Fruit fly (Drosophila melanogaster) S2 (cell line): ENCODE data around the gene CG32237.

ENCODE experiments used
- CG8478 ChIP-seq: fragments of >200 bp; optimal IDR thresholded peaks from 2 replicates; lab custom pipeline; 2018
- CTCF ChIP-seq, 2 experiments: fragments of >200 bp; optimal IDR thresholded peaks; 2 replicates each; lab custom pipeline; 2018

DNA sequence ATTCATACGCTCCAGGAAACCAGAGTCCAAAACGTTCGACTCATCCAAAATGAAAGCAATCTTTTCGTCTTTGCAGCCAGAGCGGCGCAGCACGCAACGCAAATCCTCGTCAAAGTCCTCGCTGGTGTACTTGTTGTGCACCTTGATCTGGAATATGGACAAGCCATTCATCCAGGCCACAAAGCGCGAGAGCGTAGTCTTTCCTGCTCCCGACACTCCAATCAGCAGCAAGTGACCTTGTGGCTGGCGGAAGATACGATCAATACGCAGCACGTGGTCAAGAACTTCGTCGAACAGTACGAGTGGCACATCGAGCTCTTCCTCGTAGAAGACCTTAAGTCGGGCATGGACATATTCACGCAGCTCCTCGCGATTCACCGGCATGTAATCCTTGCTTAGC lies 38.1 kb downstream of the CG32237 start:
- TF ChIP-seq CTCF (optimal IDR thresholded peaks at IDR 0.05; lab: Kevin White, UChicago) = no peak
- no peak for TF ChIP-seq CG8478 (lab: Kevin White, UChicago)
